Worm (Caenorhabditis elegans): ENCODE results near the gene F55A11.8.

F55A11.8 gene

DNA sequence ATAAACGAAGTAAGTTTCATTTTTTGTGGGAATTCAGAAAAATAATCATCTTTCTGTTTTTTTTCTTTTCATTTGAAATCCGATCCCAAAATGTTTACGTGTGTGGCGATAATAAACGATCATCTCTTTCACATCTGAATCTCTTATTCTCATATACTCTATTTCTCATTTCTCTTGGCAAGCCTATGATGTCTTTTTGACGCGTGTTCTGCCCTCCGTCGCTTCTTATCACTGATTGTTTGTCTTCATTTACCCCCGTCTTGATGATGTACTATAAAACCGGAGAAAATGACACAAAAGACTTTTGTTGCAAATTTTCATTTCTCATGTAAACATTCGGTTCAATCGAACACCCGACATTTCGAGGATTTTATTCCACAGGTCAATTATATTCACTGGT is 10.1 kb upstream of the F55A11.8 start:
- no peak for TF ChIP-seq nhr-28 (tag; optimal IDR thresholded peaks at IDR 0.05)
- TF ChIP-seq elt-2 (tag; optimal IDR thresholded peaks at IDR 0.05) = peak; percentile 62
- TF ChIP-seq egl-5 (tag; optimal IDR thresholded peaks at IDR 0.05) = peak; percentile 47
- peak; percentile 19 for TF ChIP-seq nfya-1 (tag; optimal IDR thresholded peaks at IDR 0.05; ENCODE audit: insufficient read depth)
- TF ChIP-seq elt-3 (tag; optimal IDR thresholded peaks at IDR 0.05) = peak in 1 of 3 experiments; percentile 42
- TF ChIP-seq lin-39 (tag; optimal IDR thresholded peaks at IDR 0.05) = no peak
- no peak for TF ChIP-seq snpc-4 (tag; optimal IDR thresholded peaks at IDR 0.05)
- TF ChIP-seq pha-4 (tag; optimal IDR thresholded peaks at IDR 0.05) = peak; percentile 6
- no peak for TF ChIP-seq fkh-10 (GFP tag; optimal IDR thresholded peaks at IDR 0.05)
- peak; percentile 13 for TF ChIP-seq pqm-1 (tag; optimal IDR thresholded peaks at IDR 0.05)
- TF ChIP-seq ceh-9 (tag; optimal IDR thresholded peaks at IDR 0.05) = no peak

DNA sequence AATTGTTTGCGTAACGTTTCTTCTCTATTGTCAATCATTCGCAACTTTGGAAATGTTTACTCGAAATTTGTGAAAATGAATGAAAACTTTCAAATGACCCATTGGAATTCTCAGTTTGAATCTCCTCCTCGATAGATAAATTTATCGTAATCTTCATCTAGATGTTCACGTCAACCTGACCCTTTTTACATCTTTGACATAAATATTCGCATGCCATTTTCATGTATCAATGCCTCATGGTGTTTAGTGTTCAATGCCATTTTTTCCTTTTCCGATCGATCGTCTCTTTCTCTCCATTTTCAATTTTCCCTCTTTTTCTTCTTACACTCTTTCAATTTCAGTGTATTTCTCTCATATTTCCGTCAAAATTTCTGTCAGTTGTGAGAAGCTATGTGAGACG is 8.7 kb upstream of the F55A11.8 start:
- TF ChIP-seq lin-39 (tag; optimal IDR thresholded peaks at IDR 0.05) (no peak), elt-1 (tag; optimal IDR thresholded peaks at IDR 0.05) (peak; percentile 95), mml-1 (tag; optimal IDR thresholded peaks at IDR 0.05) (no peak), nhr-23 (tag; optimal IDR thresholded peaks at IDR 0.05) (peak; percentile 51), sea-2 (GFP tag; optimal IDR thresholded peaks at IDR 0.05) (no peak), eor-1 (tag; optimal IDR thresholded peaks at IDR 0.05) (no peak), nhr-77 (tag; optimal IDR thresholded peaks at IDR 0.05) (no peak), elt-2 (tag; optimal IDR thresholded peaks at IDR 0.05) (no peak), hmg-11 (tag; optimal IDR thresholded peaks at IDR 0.05) (no peak), mdl-1 (tag; optimal IDR thresholded peaks at IDR 0.05) (no peak), skn-1 (tag; optimal IDR thresholded peaks at IDR 0.05) (no peak), nhr-67 (tag; optimal IDR thresholded peaks at IDR 0.05) (no peak), pqm-1 (tag; optimal IDR thresholded peaks at IDR 0.05) (no peak), nhr-25 (tag; optimal IDR thresholded peaks at IDR 0.05) (peak; percentile 73), fkh-10 (GFP tag; optimal IDR thresholded peaks at IDR 0.05) (no peak)

DNA sequence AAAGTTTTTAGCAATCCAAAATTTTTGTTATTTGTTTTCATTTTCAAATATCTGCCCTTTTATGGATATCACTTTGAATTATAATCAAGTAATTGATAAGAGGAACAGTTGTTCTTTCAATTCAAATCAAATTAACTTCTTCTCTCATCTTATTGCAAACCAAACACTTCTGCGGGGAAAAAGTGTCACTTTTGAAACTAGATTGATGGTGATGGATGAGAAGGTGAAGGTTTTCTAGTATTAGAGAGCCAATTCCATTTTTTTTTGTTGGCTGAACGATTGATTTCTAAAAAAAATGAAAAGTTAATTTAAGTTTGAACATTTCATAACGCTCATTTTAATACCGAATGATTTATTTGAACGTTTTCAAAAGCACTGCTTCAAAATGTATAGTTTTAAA is 8.2 kb upstream of the F55A11.8 start:
- TF ChIP-seq unc-62 (GFP tag; optimal IDR thresholded peaks at IDR 0.05) (peak; percentile 89), ama-1 (optimal IDR thresholded peaks at IDR 0.05) (no peak)

DNA sequence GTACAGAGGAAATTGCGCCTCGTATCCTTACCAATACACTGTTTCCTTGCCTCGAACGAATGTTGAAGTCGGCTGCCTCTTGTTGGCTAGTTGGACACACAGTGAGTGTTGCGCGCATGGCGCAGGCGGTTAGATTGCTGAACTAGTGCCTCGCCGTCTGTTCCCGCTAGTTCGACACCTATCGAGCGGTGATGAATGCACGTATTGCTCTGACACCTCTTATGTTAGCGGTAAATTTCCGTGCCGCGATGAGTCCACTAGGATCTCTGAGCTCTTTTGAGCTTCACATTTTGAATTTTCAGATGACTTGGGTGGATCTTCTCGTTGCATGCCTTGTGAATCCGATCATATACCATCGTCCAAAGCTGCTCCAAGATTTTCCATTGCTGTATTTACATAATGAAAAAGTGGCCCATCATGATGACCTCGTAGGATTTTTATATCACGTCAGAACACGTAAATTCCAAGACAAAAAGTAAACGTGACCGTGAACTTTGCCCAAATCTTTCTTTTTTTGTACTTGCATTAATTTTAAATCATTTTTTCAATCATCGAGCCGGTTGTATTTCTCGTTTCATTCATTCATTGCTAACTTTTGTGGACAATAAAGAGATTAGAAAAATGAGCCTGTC is 5.1 kb upstream of the F55A11.8 start, which contains the start of gene F55A11.11:
Gene F55A11.11 (plus strand): TSS at position 341 of the 632 bp plus-strand sequence.
- peak; percentile 85 for TF ChIP-seq lsy-12 (tag; optimal IDR thresholded peaks at IDR 0.05)
- peak; percentile 13 for TF ChIP-seq R02D3.7 (tag; optimal IDR thresholded peaks at IDR 0.05)
- peak; percentile 43 for TF ChIP-seq lin-15B (tag; optimal IDR thresholded peaks at IDR 0.05)
- TF ChIP-seq ceh-82 (tag; optimal IDR thresholded peaks at IDR 0.05) = no peak
- TF ChIP-seq elt-1 (tag; optimal IDR thresholded peaks at IDR 0.05) = peak; percentile 0
- TF ChIP-seq nhr-25 (tag; optimal IDR thresholded peaks at IDR 0.05) = peak; percentile 65
- no peak for TF ChIP-seq zag-1 (tag; optimal IDR thresholded peaks at IDR 0.05)
- TF ChIP-seq egl-5 (tag; optimal IDR thresholded peaks at IDR 0.05) = peak; percentile 64
- TF ChIP-seq ztf-11 (tag; optimal IDR thresholded peaks at IDR 0.05) = no peak
- no peak for TF ChIP-seq nhr-12 (tag; optimal IDR thresholded peaks at IDR 0.05)
- peak; percentile 45 for TF ChIP-seq snpc-4 (tag; optimal IDR thresholded peaks at IDR 0.05)
- peak; percentile 75 for TF ChIP-seq ztf-4 (tag; optimal IDR thresholded peaks at IDR 0.05)
- peak; percentile 46 for TF ChIP-seq pqm-1 (tag; optimal IDR thresholded peaks at IDR 0.05)
- no peak for TF ChIP-seq mml-1 (tag; optimal IDR thresholded peaks at IDR 0.05)
- no peak for TF ChIP-seq nhr-77 (tag; optimal IDR thresholded peaks at IDR 0.05)
- peak; percentile 42 for TF ChIP-seq ceh-16 (tag; optimal IDR thresholded peaks at IDR 0.05)
- peak; percentile 98 for TF ChIP-seq hmg-11 (tag; optimal IDR thresholded peaks at IDR 0.05)
- no peak for TF ChIP-seq nhr-237 (tag; optimal IDR thresholded peaks at IDR 0.05)
- no peak for TF ChIP-seq ceh-9 (tag; optimal IDR thresholded peaks at IDR 0.05)
- no peak for TF ChIP-seq nhr-11 (tag; optimal IDR thresholded peaks at IDR 0.05)
- TF ChIP-seq sea-2 (GFP tag; optimal IDR thresholded peaks at IDR 0.05) = no peak
- TF ChIP-seq nhr-28 (tag; optimal IDR thresholded peaks at IDR 0.05) = no peak
- no peak for TF ChIP-seq nhr-76 (tag; optimal IDR thresholded peaks at IDR 0.05)
- TF ChIP-seq ama-1 (optimal IDR thresholded peaks at IDR 0.05) = peak; percentile 80
- TF ChIP-seq fkh-2 (tag; optimal IDR thresholded peaks at IDR 0.05) = no peak
- no peak for TF ChIP-seq jun-1 (tag; optimal IDR thresholded peaks at IDR 0.05)
- TF ChIP-seq nfya-1 (tag; optimal IDR thresholded peaks at IDR 0.05; ENCODE audit: insufficient read depth) = peak; percentile 58
- peak; percentile 49 for TF ChIP-seq skn-1 (tag; optimal IDR thresholded peaks at IDR 0.05)
- peak; percentile 64 for TF ChIP-seq egl-27 (tag; optimal IDR thresholded peaks at IDR 0.05)
- peak; percentile 86 for TF ChIP-seq nhr-43 (tag; optimal IDR thresholded peaks at IDR 0.05; ENCODE audit: poor library complexity, severe bottlenecking)
- no peak for TF ChIP-seq mdl-1 (tag; optimal IDR thresholded peaks at IDR 0.05)
- peak in 1 of 3 experiments; percentile 4 for TF ChIP-seq elt-3 (tag; optimal IDR thresholded peaks at IDR 0.05)
- TF ChIP-seq nhr-23 (tag; optimal IDR thresholded peaks at IDR 0.05) = peak; percentile 60
- TF ChIP-seq ZK546.5 (tag; optimal IDR thresholded peaks at IDR 0.05) = no peak
- no peak for TF ChIP-seq unc-39 (tag; optimal IDR thresholded peaks at IDR 0.05)
- peak; percentile 60 for TF ChIP-seq elt-2 (tag; optimal IDR thresholded peaks at IDR 0.05)
- TF ChIP-seq eor-1 (tag; optimal IDR thresholded peaks at IDR 0.05) = no peak
- TF ChIP-seq nhr-67 (tag; optimal IDR thresholded peaks at IDR 0.05) = no peak
- TF ChIP-seq unc-62 (GFP tag; optimal IDR thresholded peaks at IDR 0.05) = no peak
- TF ChIP-seq lin-39 (tag; optimal IDR thresholded peaks at IDR 0.05) = peak; percentile 96
- no peak for TF ChIP-seq daf-12 (tag; optimal IDR thresholded peaks at IDR 0.05)
- peak; percentile 78 for TF ChIP-seq pha-4 (tag; optimal IDR thresholded peaks at IDR 0.05)
